Fruit fly (Drosophila melanogaster) whole organism, prepupa: Measurements from ENCODE around the gene CG18814.

Source experiments
- Blimp-1 ChIP-seq: fragments of 200-800 bp; sonication (Bioruptor generic); optimal IDR thresholded peaks from 3 replicates; lab custom pipeline; 2017; ENCODE audit warnings: missing biosample characterization, missing genetic modification characterization, mild to moderate bottlenecking, moderate library complexity, missing genetic modification reagents
- CG10631 ChIP-seq: fragments of 200-800 bp; sonication (Bioruptor generic); optimal IDR thresholded peaks from 2 replicates; lab custom pipeline; 2016; ENCODE audit warnings: missing biosample characterization, missing genetic modification characterization
- CG10669 ChIP-seq: fragments of 200-800 bp; sonication (Bioruptor generic); optimal IDR thresholded peaks from 3 replicates; lab custom pipeline; 2018; ENCODE audit warnings: missing biosample characterization, mild to moderate bottlenecking, missing genetic modification characterization, moderate library complexity
- CG11294 ChIP-seq: fragments of 200-800 bp; sonication (Bioruptor generic); IDR thresholded peaks from 2 replicates; pipeline ENCODE4 v1.3.6; 2022; ENCODE audit warnings: missing biosample characterization, missing genetic modification characterization
- CG11762 ChIP-seq: fragments of 200-800 bp; sonication (Bioruptor generic); optimal IDR thresholded peaks from 3 replicates; lab custom pipeline; 2016; ENCODE audit warnings: missing biosample characterization, missing genetic modification characterization; ENCODE audit not compliant: insufficient read depth
- CG11902 ChIP-seq: fragments of 200-800 bp; sonication (Bioruptor generic); optimal IDR thresholded peaks from 3 replicates; lab custom pipeline; 2016; ENCODE audit warnings: missing biosample characterization, missing genetic modification characterization
- CG1621 ChIP-seq: fragments of 200-800 bp; sonication (Bioruptor generic); optimal IDR thresholded peaks from 3 replicates; lab custom pipeline; 2018; ENCODE audit warnings: missing biosample characterization, mild to moderate bottlenecking, missing genetic modification characterization
- CG16779 ChIP-seq: fragments of 200-800 bp; sonication (Bioruptor generic); optimal IDR thresholded peaks from 3 replicates; lab custom pipeline; 2017; ENCODE audit warnings: missing biosample characterization, mild to moderate bottlenecking, missing genetic modification characterization
- CG3032 ChIP-seq: fragments of 200-800 bp; optimal IDR thresholded peaks from 2 replicates; lab custom pipeline; 2019; ENCODE audit warnings: missing biosample characterization, mild to moderate bottlenecking, missing genetic modification characterization, moderate library complexity
- CG31627 ChIP-seq: fragments of 200-800 bp; sonication (Bioruptor generic); optimal IDR thresholded peaks from 3 replicates; lab custom pipeline; 2016; ENCODE audit warnings: missing biosample characterization, missing genetic modification characterization
- CG32006 ChIP-seq: fragments of 200-800 bp; sonication (Bioruptor generic); optimal IDR thresholded peaks from 3 replicates; lab custom pipeline; 2017; ENCODE audit warnings: missing biosample characterization, mild to moderate bottlenecking, missing genetic modification characterization
- CG3919 ChIP-seq: fragments of 200-800 bp; sonication (Bioruptor generic); optimal IDR thresholded peaks from 3 replicates; lab custom pipeline; 2016; ENCODE audit warnings: missing biosample characterization, missing genetic modification characterization
- CG6163 ChIP-seq: fragments of 200-800 bp; sonication (Bioruptor generic); IDR thresholded peaks from 3 replicates; pipeline ENCODE4 v1.3.6; 2022; ENCODE audit warnings: missing biosample characterization, missing genetic modification characterization
- CG6276 ChIP-seq: fragments of 200-800 bp; sonication (Bioruptor generic); optimal IDR thresholded peaks from 2 replicates; lab custom pipeline; 2017; ENCODE audit warnings: missing biosample characterization, mild to moderate bottlenecking, missing genetic modification characterization
- CG6808 ChIP-seq: fragments of 200-800 bp; sonication (Bioruptor generic); optimal IDR thresholded peaks from 3 replicates; lab custom pipeline; 2017; ENCODE audit warnings: missing biosample characterization, missing genetic modification characterization, mild to moderate bottlenecking, moderate library complexity, missing genetic modification reagents
- CG7368 ChIP-seq: fragments of 200-800 bp; sonication (Bioruptor generic); optimal IDR thresholded peaks from 3 replicates; lab custom pipeline; 2016; ENCODE audit warnings: missing biosample characterization, missing genetic modification characterization
- CG8119 ChIP-seq: fragments of 200-800 bp; sonication (Bioruptor generic); IDR thresholded peaks from 3 replicates; pipeline ENCODE4 v1.3.6; 2022; ENCODE audit warnings: missing biosample characterization, missing genetic modification characterization
- CG8319 ChIP-seq: fragments of 200-800 bp; sonication (Bioruptor generic); optimal IDR thresholded peaks from 3 replicates; lab custom pipeline; 2016; ENCODE audit warnings: missing biosample characterization, missing genetic modification characterization
- CG8632 ChIP-seq: fragments of 200-800 bp; sonication (Bioruptor generic); optimal IDR thresholded peaks from 3 replicates; lab custom pipeline; 2016; ENCODE audit warnings: missing biosample characterization, missing genetic modification characterization
- Eip75B ChIP-seq: fragments of 200-800 bp; sonication (Bioruptor generic); optimal IDR thresholded peaks from 3 replicates; lab custom pipeline; 2016; ENCODE audit warnings: missing biosample characterization, missing genetic modification characterization
- Ets21C ChIP-seq: fragments of 200-800 bp; sonication (Bioruptor generic); optimal IDR thresholded peaks from 3 replicates; lab custom pipeline; 2016; ENCODE audit warnings: missing biosample characterization, missing genetic modification characterization
- Ets96B ChIP-seq: fragments of 200-800 bp; optimal IDR thresholded peaks from 2 replicates; lab custom pipeline; 2019; ENCODE audit warnings: missing biosample characterization, mild to moderate bottlenecking, missing genetic modification characterization, moderate library complexity
- Gug ChIP-seq: fragments of 200-800 bp; sonication (Bioruptor generic); IDR thresholded peaks from 2 replicates; pipeline ENCODE4 v1.3.6; 2022; ENCODE audit warnings: missing biosample characterization, missing genetic modification characterization
- Lpt ChIP-seq: fragments of 200-800 bp; sonication (Bioruptor generic); optimal IDR thresholded peaks from 3 replicates; lab custom pipeline; 2016; ENCODE audit warnings: missing biosample characterization, missing genetic modification characterization
- OdsH ChIP-seq: fragments of 200-800 bp; sonication (Bioruptor generic); optimal IDR thresholded peaks from 3 replicates; lab custom pipeline; 2016; ENCODE audit warnings: missing biosample characterization, missing genetic modification characterization
- Smox ChIP-seq: fragments of 200-800 bp; sonication (Bioruptor generic); optimal IDR thresholded peaks from 3 replicates; lab custom pipeline; 2016; ENCODE audit warnings: missing biosample characterization, missing genetic modification characterization
- Sox102F ChIP-seq: fragments of 200-800 bp; sonication (Bioruptor generic); optimal IDR thresholded peaks from 2 replicates; lab custom pipeline; 2016; ENCODE audit warnings: missing biosample characterization, mild to moderate bottlenecking, missing genetic modification characterization
- Sox14 ChIP-seq: fragments of 200-800 bp; sonication (Bioruptor generic); optimal IDR thresholded peaks from 3 replicates; lab custom pipeline; 2016; ENCODE audit warnings: missing biosample characterization, missing genetic modification characterization
- achi ChIP-seq: fragments of 200-800 bp; sonication (Bioruptor generic); optimal IDR thresholded peaks from 3 replicates; lab custom pipeline; 2016; ENCODE audit warnings: missing biosample characterization, missing genetic modification characterization
- acj6 ChIP-seq: fragments of 200-800 bp; sonication (Bioruptor generic); optimal IDR thresholded peaks from 3 replicates; lab custom pipeline; 2016; ENCODE audit warnings: missing biosample characterization, missing genetic modification characterization
- cyc ChIP-seq: fragments of 200-800 bp; sonication (Bioruptor generic); optimal IDR thresholded peaks from 3 replicates; lab custom pipeline; 2016; ENCODE audit warnings: missing biosample characterization, missing genetic modification characterization
- dac ChIP-seq: fragments of 200-800 bp; sonication (Bioruptor generic); optimal IDR thresholded peaks from 2 replicates; lab custom pipeline; 2017; ENCODE audit warnings: missing biosample characterization, mild to moderate bottlenecking, missing genetic modification characterization
- eg ChIP-seq: fragments of 200-800 bp; sonication (Bioruptor generic); IDR thresholded peaks from 3 replicates; pipeline ENCODE4 v1.3.6; 2022; ENCODE audit warnings: missing biosample characterization, missing genetic modification characterization
- esn ChIP-seq: fragments of 200-800 bp; sonication (Bioruptor generic); optimal IDR thresholded peaks from 2 replicates; lab custom pipeline; 2016; ENCODE audit warnings: missing biosample characterization, mild to moderate bottlenecking, missing genetic modification characterization, moderate library complexity
- fkh ChIP-seq: fragments of 200-800 bp; sonication (Bioruptor generic); optimal IDR thresholded peaks from 3 replicates; lab custom pipeline; 2017; ENCODE audit warnings: missing biosample characterization, mild to moderate bottlenecking, missing genetic modification characterization, moderate library complexity
- pdm3 ChIP-seq: fragments of 200-800 bp; sonication (Bioruptor generic); optimal IDR thresholded peaks from 3 replicates; lab custom pipeline; 2016; ENCODE audit warnings: missing biosample characterization, missing genetic modification characterization
- salr ChIP-seq, 2 experiments: fragments of 200-800 bp; sonication (Bioruptor generic); optimal IDR thresholded peaks; 3 replicates each; lab custom pipeline; 2016 to 2018; ENCODE audit warnings: missing biosample characterization in 2 of 2, missing genetic modification characterization in 2 of 2, mild to moderate bottlenecking in 1 of 2
- ss ChIP-seq, 2 experiments: fragments of 200-800 bp; sonication (Bioruptor generic); optimal IDR thresholded peaks; 2 replicates in 1 of 2; 3 replicates in 1 of 2; lab custom pipeline; 2017 to 2018; ENCODE audit warnings: mild to moderate bottlenecking in 2 of 2, missing biosample characterization in 2 of 2, missing genetic modification characterization in 2 of 2, moderate library complexity in 1 of 2
- svp ChIP-seq: fragments of 200-800 bp; sonication (Bioruptor generic); peaks from one replicate; lab custom pipeline; 2016; ENCODE audit warnings: missing biosample characterization, missing genetic modification characterization
- topi ChIP-seq: fragments of 200-800 bp; sonication (Bioruptor generic); optimal IDR thresholded peaks from 3 replicates; lab custom pipeline; 2016; ENCODE audit warnings: missing biosample characterization, missing genetic modification characterization

Gene CG18814

DNA sequence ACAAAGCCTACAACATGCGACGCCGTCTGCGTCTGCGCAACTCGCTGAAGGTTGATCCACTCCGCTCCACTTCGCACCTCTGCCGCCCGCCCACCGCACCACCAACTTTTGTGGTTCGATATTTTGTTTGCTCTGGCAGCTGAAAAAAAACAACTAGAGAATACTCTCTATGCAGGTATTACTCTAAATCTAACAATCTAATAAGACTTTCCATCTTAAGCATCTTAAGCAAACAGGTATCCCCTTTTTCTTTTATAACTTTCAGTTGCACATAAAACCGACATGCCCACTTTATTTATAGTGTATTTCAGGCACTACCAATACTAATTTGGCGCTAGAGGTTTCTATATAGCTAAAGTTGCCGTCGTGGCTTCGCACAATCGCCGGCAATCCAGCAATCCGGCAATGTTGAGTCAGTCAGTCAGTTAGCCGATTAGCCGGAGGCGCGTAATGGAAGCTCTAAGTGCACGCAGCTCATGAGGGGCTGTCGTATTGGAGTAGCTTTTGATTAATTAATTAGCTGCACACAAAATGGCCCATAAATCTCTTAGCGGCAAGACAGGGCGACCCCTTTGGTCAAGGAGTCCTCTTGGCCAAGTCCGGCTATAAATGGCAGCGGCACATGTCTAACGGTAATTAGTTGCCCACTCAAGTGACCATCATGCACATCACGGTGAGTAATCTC lies 41.3 kb upstream of the CG18814 start, which contains the start of gene CG13058 (continued):
- TF ChIP-seq CG6163 (GFP tag; lab: Robert Waterston, UW) (0 out of 3 replicates have a peak, but pooled peaks have one; percentile 42), Lpt (GFP tag; lab: Kevin White, UChicago) (peak; percentile 65), CG10669 (peak; percentile 62), ss (GFP tag; optimal IDR thresholded peaks at IDR 0.05; lab: Kevin White, UChicago) (no peak), Eip75B (GFP tag; lab: Kevin White, UChicago) (no peak), acj6 (GFP tag; lab: Kevin White, UChicago) (peak; percentile 50), CG3032 (tag; lab: Kevin White, UChicago) (peak; percentile 32), CG1621 (tag; lab: Kevin White, UChicago) (peak; percentile 15), CG10631 (GFP tag; lab: Kevin White, UChicago) (peak; percentile 37)

DNA sequence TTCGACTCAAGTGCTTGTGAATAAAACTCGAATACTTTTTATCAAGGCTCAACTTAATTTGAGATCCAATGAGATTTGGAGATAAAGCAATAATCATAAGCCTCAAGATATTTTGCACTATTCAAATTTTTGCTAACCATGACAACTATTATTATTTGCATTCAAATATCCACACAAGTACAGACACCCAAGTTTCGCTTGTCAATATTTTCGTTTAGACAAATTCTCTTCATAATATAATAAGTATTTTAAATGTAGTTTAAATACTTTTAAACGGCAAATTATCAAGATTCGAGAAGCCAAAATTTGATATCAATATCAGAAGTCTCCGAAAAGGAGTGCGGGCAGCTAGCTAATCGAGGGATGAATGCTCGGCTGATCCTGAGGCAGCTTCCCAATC lies 40.1 kb upstream of the CG18814 start, which contains the start of gene CG33061:
TSS of gene CG33061 (plus strand) at position 301 of the 400 bp plus-strand sequence.
- no peak for TF ChIP-seq Sox14
- TF ChIP-seq CG8632 (GFP tag; lab: Kevin White, UChicago), result no peak
- no peak for TF ChIP-seq acj6 (GFP tag; lab: Kevin White, UChicago)
- no peak for TF ChIP-seq CG8119 (GFP tag; lab: Robert Waterston, UW)
- TF ChIP-seq Ets96B (tag; lab: Kevin White, UChicago), result no peak
- no peak for TF ChIP-seq Gug (GFP tag; lab: Robert Waterston, UW)
- TF ChIP-seq CG31627 (GFP tag; lab: Kevin White, UChicago), result no peak
- TF ChIP-seq CG32006 (GFP tag; lab: Kevin White, UChicago), result no peak
- no peak for TF ChIP-seq esn (GFP tag; lab: Kevin White, UChicago)
- TF ChIP-seq dac (GFP tag; lab: Kevin White, UChicago), result no peak
- no peak for TF ChIP-seq Blimp-1 (GFP tag; lab: Kevin White, UChicago)
- TF ChIP-seq fkh, result no peak
- TF ChIP-seq ss (GFP tag; optimal IDR thresholded peaks at IDR 0.05; lab: Kevin White, UChicago), result no peak
- no peak for TF ChIP-seq CG3919 (GFP tag; lab: Kevin White, UChicago)
- TF ChIP-seq salr (GFP tag; optimal IDR thresholded peaks at IDR 0.05; lab: Kevin White, UChicago), result no peak
- TF ChIP-seq CG6808 (GFP tag; lab: Kevin White, UChicago), result no peak
- no peak for TF ChIP-seq achi

DNA sequence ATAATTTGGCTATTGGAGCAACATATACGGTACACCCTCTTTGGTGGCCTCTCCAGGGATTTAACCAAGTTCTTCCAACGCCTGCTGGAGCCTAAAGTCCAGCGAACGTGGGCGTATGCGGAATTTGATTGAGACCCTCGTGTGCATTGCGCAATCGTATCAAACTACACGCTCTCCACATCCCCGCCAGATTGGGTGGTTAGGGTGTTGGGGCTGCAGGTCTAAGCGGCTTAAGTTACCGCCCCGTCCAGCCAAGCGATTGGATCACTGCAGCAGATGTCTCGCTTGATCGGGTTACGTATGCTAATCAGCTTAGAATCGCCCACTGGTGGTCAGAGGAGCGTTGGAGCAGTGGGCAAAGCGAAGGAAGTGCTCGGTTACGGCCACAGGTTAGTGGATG lies 38.9 kb upstream of the CG18814 start, which contains the start of gene CG33060:
TSS of gene CG33060 (plus strand) at position 301 of the 400 bp plus-strand sequence.
- no peak for TF ChIP-seq cyc (GFP tag; lab: Kevin White, UChicago)
- TF ChIP-seq CG8119 (GFP tag; lab: Robert Waterston, UW), result no peak
- TF ChIP-seq eg (GFP tag; lab: Robert Waterston, UW), result no peak
- no peak for TF ChIP-seq Smox
- TF ChIP-seq OdsH (GFP tag; lab: Kevin White, UChicago), result no peak
- no peak for TF ChIP-seq CG16779 (tag; lab: Kevin White, UChicago)
- TF ChIP-seq Eip75B (GFP tag; lab: Kevin White, UChicago), result no peak
- no peak for TF ChIP-seq CG11294 (GFP tag; lab: Robert Waterston, UW)
- no peak for TF ChIP-seq Gug (GFP tag; lab: Robert Waterston, UW)
- TF ChIP-seq CG3919 (GFP tag; lab: Kevin White, UChicago), result no peak
- no peak for TF ChIP-seq svp (GFP tag; lab: Kevin White, UChicago)
- no peak for TF ChIP-seq CG11902 (GFP tag; lab: Kevin White, UChicago)
- TF ChIP-seq Blimp-1 (GFP tag; lab: Kevin White, UChicago), result no peak
- no peak for TF ChIP-seq Ets21C (GFP tag; lab: Kevin White, UChicago)

DNA sequence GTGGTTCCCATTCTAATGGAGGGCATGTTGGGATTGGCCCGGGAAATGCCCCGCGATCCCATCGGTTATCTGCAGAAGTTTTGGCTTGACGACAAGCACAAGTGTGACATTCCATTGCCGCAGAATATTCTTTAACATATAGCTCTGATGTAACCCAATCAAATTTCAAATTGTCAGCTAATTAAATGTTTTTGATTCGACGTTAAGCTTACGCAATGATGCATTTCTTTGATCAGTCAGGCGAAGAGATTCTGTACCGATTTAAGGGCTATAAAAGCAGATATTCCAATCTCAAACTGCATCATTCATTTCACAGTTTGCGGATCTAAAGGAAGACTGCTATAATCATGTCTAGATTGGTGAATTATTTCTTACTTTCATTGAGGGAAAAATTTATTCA lies 38.0 kb upstream of the CG18814 start, which contains the start of gene retinin:
TSS of gene retinin (plus strand) at position 301 of the 400 bp plus-strand sequence.
- TF ChIP-seq CG10669 (no peak), CG32006 (GFP tag; lab: Kevin White, UChicago) (no peak), CG6276 (GFP tag; lab: Kevin White, UChicago) (no peak), OdsH (GFP tag; lab: Kevin White, UChicago) (no peak), CG8319 (no peak), Smox (no peak), CG8632 (GFP tag; lab: Kevin White, UChicago) (no peak), svp (GFP tag; lab: Kevin White, UChicago) (no peak), acj6 (GFP tag; lab: Kevin White, UChicago) (no peak), CG6163 (GFP tag; lab: Robert Waterston, UW) (no peak), Sox102F (GFP tag; lab: Kevin White, UChicago) (no peak), CG11762 (GFP tag; lab: Kevin White, UChicago) (no peak), CG11294 (GFP tag; lab: Robert Waterston, UW) (no peak), topi (no peak), CG7368 (GFP tag; lab: Kevin White, UChicago) (no peak), Ets96B (tag; lab: Kevin White, UChicago) (no peak), pdm3 (GFP tag; lab: Kevin White, UChicago) (no peak), ss (GFP tag; optimal IDR thresholded peaks at IDR 0.05; lab: Kevin White, UChicago) (no peak), CG10631 (GFP tag; lab: Kevin White, UChicago) (no peak)
- TF ChIP-seq, all 60 proteins: peak for 0
